Worm (Caenorhabditis elegans) whole organism, L1 larva: ENCODE measurements around the gene C29F9.2.

Experiments
- F16B12.6 ChIP-seq: fragments of 150-350 bp; optimal IDR thresholded peaks from 2 replicates; lab custom pipeline; 2014; ENCODE audit warnings: missing biosample characterization, missing genetic modification characterization
- Y116A8C.19 ChIP-seq: sonication (generic microtip); optimal IDR thresholded peaks from 2 replicates; lab custom pipeline; 2016; ENCODE audit warnings: missing compliant biosample characterization, missing genetic modification characterization, borderline replicate concordance
- alr-1 ChIP-seq: fragments of 200-800 bp; sonication (Bioruptor generic); optimal IDR thresholded peaks from 2 replicates; lab custom pipeline; 2018; ENCODE audit warnings: borderline replicate concordance, mild to moderate bottlenecking, missing genetic modification characterization, missing compliant biosample characterization
- aly-2 ChIP-seq: fragments of 150-350 bp; optimal IDR thresholded peaks from 2 replicates; lab custom pipeline; 2014; ENCODE audit warnings: missing biosample characterization, missing genetic modification characterization
- dpl-1 ChIP-seq, 3 experiments: fragments of 150-350 bp in 2 of 3; sonication (generic microtip) in 1 of 3; optimal IDR thresholded peaks; 2 replicates each; lab custom pipeline; 2014 to 2017; ENCODE audit warnings: missing biosample characterization in 3 of 3, missing genetic modification characterization in 3 of 3, missing genetic modification reagents in 3 of 3
- dsc-1 ChIP-seq: sonication (generic microtip); optimal IDR thresholded peaks from 2 replicates; lab custom pipeline; 2016; ENCODE audit warnings: mild to moderate bottlenecking, missing genetic modification characterization, missing compliant biosample characterization
- efl-1 ChIP-seq, 4 experiments: fragments of 150-350 bp; optimal IDR thresholded peaks in 3 of 4; peaks in 1 of 4; 1 replicate in 1 of 4; 2 replicates in 3 of 4; lab custom pipeline; 2014; ENCODE audit warnings: missing biosample characterization in 2 of 4, missing genetic modification characterization in 2 of 4, missing genetic modification reagents in 2 of 4
- efl-3 ChIP-seq: fragments of 200-800 bp; sonication (Bioruptor generic); optimal IDR thresholded peaks from 2 replicates; lab custom pipeline; 2018; ENCODE audit warnings: mild to moderate bottlenecking, missing genetic modification characterization, missing compliant biosample characterization
- elt-2 ChIP-seq: sonication (generic microtip); optimal IDR thresholded peaks from 2 replicates; lab custom pipeline; 2016; ENCODE audit warnings: missing genetic modification characterization, mild to moderate bottlenecking, inconsistent platforms, missing compliant biosample characterization, missing genetic modification reagents
- elt-3 ChIP-seq, 6 experiments: fragments of 150-350 bp in 1 of 6; sonication (generic microtip); optimal IDR thresholded peaks; 2 replicates each; lab custom pipeline; 2017 to 2018; ENCODE audit warnings: missing biosample characterization in 6 of 6, missing genetic modification characterization in 6 of 6, inconsistent platforms in 1 of 6
- ets-5 ChIP-seq: fragments of 200-800 bp; sonication (Bioruptor generic); IDR thresholded peaks from 2 replicates; pipeline ENCODE4 v1.3.6; 2022; ENCODE audit warnings: missing genetic modification characterization, missing compliant biosample characterization
- fkh-4 ChIP-seq: sonication (generic microtip); optimal IDR thresholded peaks from 2 replicates; lab custom pipeline; 2016; ENCODE audit warnings: missing compliant biosample characterization, missing genetic modification characterization, borderline replicate concordance
- fos-1 ChIP-seq: fragments of 150-350 bp; optimal IDR thresholded peaks from 2 replicates; lab custom pipeline; 2014; ENCODE audit warnings: missing biosample characterization, missing genetic modification characterization
- hlh-4 ChIP-seq: sonication (generic microtip); optimal IDR thresholded peaks from 2 replicates; lab custom pipeline; 2016; ENCODE audit warnings: mild to moderate bottlenecking, missing genetic modification characterization, missing compliant biosample characterization
- hpl-2 ChIP-seq: fragments of 150-350 bp; optimal IDR thresholded peaks from 2 replicates; lab custom pipeline; 2014; ENCODE audit warnings: missing biosample characterization, missing genetic modification reagents, missing genetic modification characterization
- irx-1 ChIP-seq: sonication (generic microtip); optimal IDR thresholded peaks from 2 replicates; lab custom pipeline; 2016; ENCODE audit warnings: missing genetic modification characterization, missing compliant biosample characterization
- jun-1 ChIP-seq: fragments of 150-350 bp; optimal IDR thresholded peaks from 2 replicates; lab custom pipeline; 2014; ENCODE audit warnings: missing biosample characterization, missing genetic modification reagents, missing genetic modification characterization
- lin-13 ChIP-seq: fragments of 150-350 bp; optimal IDR thresholded peaks from 2 replicates; lab custom pipeline; 2014; ENCODE audit warnings: missing biosample characterization, missing genetic modification reagents, missing genetic modification characterization
- lin-15B ChIP-seq: fragments of 150-350 bp; sonication (generic microtip); optimal IDR thresholded peaks from 3 replicates; lab custom pipeline; 2014; ENCODE audit warnings: missing biosample characterization, missing genetic modification characterization
- lir-3 ChIP-seq: sonication (generic microtip); optimal IDR thresholded peaks from 2 replicates; lab custom pipeline; 2016; ENCODE audit warnings: mild to moderate bottlenecking, missing genetic modification characterization, moderate library complexity, missing compliant biosample characterization; ENCODE audit not compliant: poor library complexity
- lsy-2 ChIP-seq, 2 experiments: fragments of 150-350 bp; optimal IDR thresholded peaks; 2 replicates each; lab custom pipeline; 2014; ENCODE audit warnings: missing biosample characterization in 2 of 2, missing genetic modification characterization in 2 of 2
- mef-2 ChIP-seq: fragments of 150-350 bp; optimal IDR thresholded peaks from 2 replicates; lab custom pipeline; 2014; ENCODE audit warnings: missing biosample characterization, missing genetic modification characterization
- nhr-11 ChIP-seq: fragments of 150-350 bp; optimal IDR thresholded peaks from 2 replicates; lab custom pipeline; 2014; ENCODE audit warnings: missing biosample characterization, missing genetic modification characterization
- nhr-237 ChIP-seq: fragments of 150-350 bp; optimal IDR thresholded peaks from 2 replicates; lab custom pipeline; 2014; ENCODE audit warnings: missing biosample characterization, missing genetic modification characterization
- nhr-28 ChIP-seq: fragments of 150-350 bp; optimal IDR thresholded peaks from 2 replicates; lab custom pipeline; 2014; ENCODE audit warnings: missing biosample characterization, missing genetic modification characterization
- nhr-71 ChIP-seq: sonication (generic microtip); optimal IDR thresholded peaks from 2 replicates; lab custom pipeline; 2016; ENCODE audit warnings: mild to moderate bottlenecking, missing genetic modification characterization, moderate library complexity, missing compliant biosample characterization
- nhr-84 ChIP-seq: sonication (generic microtip); optimal IDR thresholded peaks from 2 replicates; lab custom pipeline; 2017; ENCODE audit warnings: missing biosample characterization, missing genetic modification characterization
- nhr-90 ChIP-seq: sonication (generic microtip); optimal IDR thresholded peaks from 2 replicates; lab custom pipeline; 2016; ENCODE audit warnings: mild to moderate bottlenecking, missing genetic modification characterization, missing compliant biosample characterization; ENCODE audit not compliant: poor library complexity
- snu-23 ChIP-seq: sonication (generic microtip); optimal IDR thresholded peaks from 2 replicates; lab custom pipeline; 2016; ENCODE audit warnings: missing genetic modification characterization, missing compliant biosample characterization
- sox-4 ChIP-seq: sonication (generic microtip); optimal IDR thresholded peaks from 2 replicates; lab custom pipeline; 2016; ENCODE audit warnings: missing genetic modification characterization, missing compliant biosample characterization
- sup-37 ChIP-seq: fragments of 200-800 bp; sonication (Bioruptor generic); optimal IDR thresholded peaks from 2 replicates; lab custom pipeline; 2018; ENCODE audit warnings: mild to moderate bottlenecking, missing genetic modification characterization, missing compliant biosample characterization
- swsn-7 ChIP-seq: sonication (generic microtip); optimal IDR thresholded peaks from 2 replicates; lab custom pipeline; 2016; ENCODE audit warnings: missing genetic modification characterization, missing compliant biosample characterization
- unc-130 ChIP-seq: fragments of 150-350 bp; optimal IDR thresholded peaks from 2 replicates; lab custom pipeline; 2017; ENCODE audit warnings: missing biosample characterization, missing genetic modification characterization, inconsistent platforms
- unc-62 ChIP-seq: fragments of 150-350 bp; optimal IDR thresholded peaks from 2 replicates; lab custom pipeline; 2014; ENCODE audit warnings: missing biosample characterization, missing genetic modification reagents, missing genetic modification characterization
- zag-1 ChIP-seq: fragments of 150-350 bp; optimal IDR thresholded peaks from 2 replicates; lab custom pipeline; 2014; ENCODE audit warnings: missing biosample characterization, missing genetic modification characterization
- ztf-4 ChIP-seq: fragments of 150-350 bp; optimal IDR thresholded peaks from 2 replicates; lab custom pipeline; 2014; ENCODE audit warnings: missing biosample characterization, missing genetic modification characterization

The C29F9.2 gene

ce11 chrIII:143121-143520 is 12.4 kb downstream of the C29F9.2 start, which contains the start of gene fbxb-82:
Gene fbxb-82 (minus strand): TSS chrIII:143221.
- TF ChIP-seq unc-130 (no peak), irx-1 (no peak), jun-1 (no peak), efl-1 (optimal IDR thresholded peaks at IDR 0.05; lab: Kevin White, UChicago) (no peak), efl-1 (GFP tag; optimal IDR thresholded peaks at IDR 0.05 in 1 of 2; lab: Kevin White, UChicago) (peak in 1 of 2 experiments; percentile 1), lin-15B (no peak), dsc-1 (tag; lab: Kevin White, UChicago) (no peak), efl-3 (no peak)

ce11 chrIII:145078-145477 is 14.3 kb downstream of the C29F9.2 start, which contains the start of the genes T17A3.12 and fbxb-83:
Gene T17A3.12 (minus strand): TSS chrIII:145178.
Gene fbxb-83 (minus strand): TSS chrIII:145211.
- no peak for TF ChIP-seq zag-1
- TF ChIP-seq unc-62, result no peak

ce11 chrIII:146369-146768 is 15.6 kb downstream of the C29F9.2 start, which contains the start of gene fbxb-84:
Gene fbxb-84 (minus strand): TSS chrIII:146469.
- TF ChIP-seq fkh-4 (tag; lab: Kevin White, UChicago) (no peak), aly-2 (tag; lab: Kevin White, UChicago) (no peak), fos-1 (tag; lab: Kevin White, UChicago) (no peak), snu-23 (no peak), nhr-11 (no peak), swsn-7 (tag; lab: Kevin White, UChicago) (no peak), F16B12.6 (tag; lab: Kevin White, UChicago) (no peak), lir-3 (tag; lab: Kevin White, UChicago) (no peak), mef-2 (tag; lab: Kevin White, UChicago) (no peak), nhr-90 (tag; lab: Kevin White, UChicago) (no peak), nhr-71 (tag; lab: Kevin White, UChicago) (no peak)

ce11 chrIII:147570-148076 is 16.9 kb downstream of the C29F9.2 start, which contains the start of gene sqst-5:
Gene sqst-5 (minus strand): TSS chrIII:147620.
- TF ChIP-seq elt-2 (tag; lab: Kevin White, UChicago) (peak; percentile 36), lin-13 (GFP tag; lab: Kevin White, UChicago) (no peak)

DNA sequence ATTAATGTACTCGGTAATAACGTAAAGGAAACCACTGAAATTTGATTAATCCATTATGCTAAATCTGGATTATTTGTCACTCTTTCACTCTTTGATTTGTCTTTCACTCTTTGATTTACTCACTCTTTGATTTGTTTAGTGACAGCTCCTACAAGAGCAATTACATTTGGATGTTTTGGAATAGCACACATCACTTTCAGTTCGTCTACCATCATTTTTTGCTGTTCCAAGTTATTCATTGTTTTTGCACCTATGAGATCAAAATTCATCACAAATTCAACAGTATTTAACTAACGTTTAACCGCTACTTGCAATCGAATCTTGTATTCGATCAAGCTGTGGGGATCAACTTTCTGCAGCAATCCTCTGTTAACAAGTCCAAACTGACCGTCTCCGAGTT is 18.4 kb downstream of the C29F9.2 start:
- TF ChIP-seq hlh-4 (tag; lab: Kevin White, UChicago) (no peak), efl-1 (optimal IDR thresholded peaks at IDR 0.05; lab: Kevin White, UChicago) (no peak), efl-1 (GFP tag; optimal IDR thresholded peaks at IDR 0.05 in 1 of 2; lab: Kevin White, UChicago) (peak in 1 of 2 experiments; percentile 69)

- TF ChIP-seq nhr-237 (no peak), dpl-1 (GFP tag; optimal IDR thresholded peaks at IDR 0.05; lab: Kevin White, UChicago) (no peak), irx-1 (no peak), sup-37 (GFP tag; lab: Kevin White, UChicago) (no peak), ets-5 (GFP tag; lab: Robert Waterston, UW) (no peak), alr-1 (tag; lab: Kevin White, UChicago) (no peak), elt-3 (tag; optimal IDR thresholded peaks at IDR 0.05; lab: Kevin White, UChicago) (no peak), hpl-2 (GFP tag; lab: Kevin White, UChicago) (no peak), nhr-28 (tag; lab: Kevin White, UChicago) (no peak), nhr-84 (tag; lab: Kevin White, UChicago) (no peak), sox-4 (no peak), lin-15B (no peak), aly-2 (tag; lab: Kevin White, UChicago) (no peak), Y116A8C.19 (tag; lab: Kevin White, UChicago) (no peak), ztf-4 (tag; lab: Kevin White, UChicago) (no peak), lsy-2 (tag; optimal IDR thresholded peaks at IDR 0.05; lab: Kevin White, UChicago) (no peak)
- TF ChIP-seq, all 84 proteins: peak for 0
Observed at ce11 chrIII:151084-151483, 20.3 kb downstream of the C29F9.2 start.
